Fruit fly (Drosophila melanogaster) whole organism, embryonic: Measurements from ENCODE around the gene Ms.

Experiments
- BtbVII ChIP-seq: fragments of 200-800 bp; sonication (Bioruptor generic); optimal IDR thresholded peaks from 3 replicates; lab custom pipeline; 2017; ENCODE audit warnings: missing biosample characterization, mild to moderate bottlenecking, missing genetic modification characterization
- CG1024 ChIP-seq: fragments of 200-800 bp; sonication (Bioruptor generic); IDR thresholded peaks from 2 replicates; pipeline ENCODE4 v1.3.6; 2022; ENCODE audit warnings: missing biosample characterization, missing genetic modification characterization
- CG10267 ChIP-seq: fragments of 200-800 bp; sonication (Bioruptor generic); optimal IDR thresholded peaks from 2 replicates; lab custom pipeline; 2018; ENCODE audit warnings: missing biosample characterization, mild to moderate bottlenecking, missing genetic modification characterization, moderate library complexity
- CG11560 ChIP-seq: fragments of 200-800 bp; sonication (Bioruptor generic); IDR thresholded peaks from 3 replicates; pipeline ENCODE4 v1.3.6; 2022; ENCODE audit warnings: missing biosample characterization, missing genetic modification characterization
- CG12219 ChIP-seq: fragments of 200-800 bp; sonication (Bioruptor generic); optimal IDR thresholded peaks from 3 replicates; lab custom pipeline; 2018; ENCODE audit warnings: missing biosample characterization, mild to moderate bottlenecking, missing genetic modification characterization
- CG15011 ChIP-seq: fragments of 200-800 bp; sonication (Bioruptor generic); optimal IDR thresholded peaks from 3 replicates; lab custom pipeline; 2018; ENCODE audit warnings: missing biosample characterization, mild to moderate bottlenecking, missing genetic modification characterization
- CG15073 ChIP-seq: fragments of 200-800 bp; sonication (Bioruptor generic); optimal IDR thresholded peaks from 2 replicates; lab custom pipeline; 2016; ENCODE audit warnings: missing biosample characterization, missing genetic modification characterization
- CG15601 ChIP-seq: fragments of 200-800 bp; sonication (Bioruptor generic); optimal IDR thresholded peaks from 3 replicates; lab custom pipeline; 2019; ENCODE audit warnings: missing biosample characterization, mild to moderate bottlenecking, missing genetic modification characterization, moderate library complexity
- CG16813 ChIP-seq: fragments of 200-800 bp; sonication (Bioruptor generic); IDR thresholded peaks from 3 replicates; pipeline ENCODE4 v1.3.6; 2022; ENCODE audit warnings: missing biosample characterization, missing genetic modification characterization; ENCODE audit not compliant: partially characterized antibody
- CG17802 ChIP-seq: fragments of 200-800 bp; sonication (Bioruptor generic); optimal IDR thresholded peaks from 2 replicates; lab custom pipeline; 2018; ENCODE audit warnings: missing biosample characterization, mild to moderate bottlenecking, missing genetic modification characterization, moderate library complexity
- CG1792 ChIP-seq: fragments of 200-800 bp; sonication (Bioruptor generic); optimal IDR thresholded peaks from 2 replicates; lab custom pipeline; 2016; ENCODE audit warnings: missing biosample characterization, missing genetic modification characterization
- CG18476 ChIP-seq: fragments of 200-800 bp; sonication (Bioruptor generic); optimal IDR thresholded peaks from 2 replicates; lab custom pipeline; 2016; ENCODE audit warnings: missing biosample characterization, mild to moderate bottlenecking, missing genetic modification characterization
- CG2678 ChIP-seq: fragments of 200-800 bp; sonication (Bioruptor generic); optimal IDR thresholded peaks from 3 replicates; lab custom pipeline; 2019; ENCODE audit warnings: missing biosample characterization, mild to moderate bottlenecking, missing genetic modification characterization, moderate library complexity
- CG4282 ChIP-seq: fragments of 200-800 bp; sonication (Bioruptor generic); optimal IDR thresholded peaks from 2 replicates; lab custom pipeline; 2016; ENCODE audit warnings: missing biosample characterization, missing genetic modification characterization
- CG7745 ChIP-seq: fragments of 200-800 bp; sonication (Bioruptor generic); optimal IDR thresholded peaks from 2 replicates; lab custom pipeline; 2018; ENCODE audit warnings: missing biosample characterization, mild to moderate bottlenecking, missing genetic modification characterization, moderate library complexity
- CG9609 ChIP-seq: fragments of 200-800 bp; sonication (Bioruptor generic); optimal IDR thresholded peaks from 3 replicates; lab custom pipeline; 2016; ENCODE audit warnings: missing biosample characterization, missing genetic modification characterization
- Camta ChIP-seq: fragments of 200-800 bp; sonication (Bioruptor generic); optimal IDR thresholded peaks from 2 replicates; lab custom pipeline; 2016; ENCODE audit warnings: missing biosample characterization, missing genetic modification characterization
- Dref ChIP-seq: fragments of 200-800 bp; sonication (Bioruptor generic); IDR thresholded peaks from 2 replicates; pipeline ENCODE4 v1.3.6; 2022; ENCODE audit warnings: missing biosample characterization, missing genetic modification characterization
- Fer2 ChIP-seq: fragments of 200-800 bp; sonication (Bioruptor generic); optimal IDR thresholded peaks from 2 replicates; lab custom pipeline; 2018; ENCODE audit warnings: missing biosample characterization, mild to moderate bottlenecking, missing genetic modification characterization, moderate library complexity
- Gsc ChIP-seq: fragments of 200-800 bp; sonication (Bioruptor generic); IDR thresholded peaks from 2 replicates; pipeline ENCODE4 v1.3.6; 2022; ENCODE audit warnings: missing biosample characterization, missing genetic modification characterization
- H2.0 ChIP-seq: fragments of 200-800 bp; sonication (Bioruptor generic); IDR thresholded peaks from 2 replicates; pipeline ENCODE4 v1.3.6; 2022; ENCODE audit warnings: missing biosample characterization, missing genetic modification characterization
- HHEX ChIP-seq: fragments of 200-800 bp; sonication (Bioruptor generic); optimal IDR thresholded peaks from 3 replicates; lab custom pipeline; 2017; ENCODE audit warnings: missing biosample characterization, mild to moderate bottlenecking, missing genetic modification characterization, missing genetic modification reagents
- Hey ChIP-seq: fragments of 200-800 bp; sonication (Bioruptor generic); optimal IDR thresholded peaks from 3 replicates; lab custom pipeline; 2018; ENCODE audit warnings: missing biosample characterization, mild to moderate bottlenecking, missing genetic modification characterization
- Mad ChIP-seq: fragments of 200-800 bp; sonication (Bioruptor generic); optimal IDR thresholded peaks from 2 replicates; lab custom pipeline; 2016; ENCODE audit warnings: missing biosample characterization, missing genetic modification characterization
- Nf-YA ChIP-seq: fragments of 200-800 bp; sonication (Bioruptor generic); IDR thresholded peaks from 2 replicates; pipeline ENCODE4 v1.3.6; 2022; ENCODE audit warnings: missing biosample characterization, missing genetic modification characterization
- Sin3A ChIP-seq: fragments of >200 bp; optimal IDR thresholded peaks from 2 replicates; lab custom pipeline; 2018
- Xbp1 ChIP-seq: fragments of 200-800 bp; sonication (Bioruptor generic); optimal IDR thresholded peaks from 3 replicates; lab custom pipeline; 2016; ENCODE audit warnings: missing biosample characterization, mild to moderate bottlenecking, missing genetic modification characterization
- cwo ChIP-seq: fragments of 200-800 bp; sonication (Bioruptor generic); optimal IDR thresholded peaks from 3 replicates; lab custom pipeline; 2017; ENCODE audit warnings: missing biosample characterization, missing genetic modification characterization, mild to moderate bottlenecking, moderate library complexity, missing genetic modification reagents
- eve ChIP-seq, 2 experiments: fragments of >200 bp; optimal IDR thresholded peaks; 2 replicates each; lab custom pipeline; 2017; ENCODE audit warnings: missing biosample characterization in 2 of 2, missing genetic modification characterization in 2 of 2
- fu2 ChIP-seq: fragments of 200-800 bp; sonication (Bioruptor generic); optimal IDR thresholded peaks from 2 replicates; lab custom pipeline; 2016; ENCODE audit warnings: missing biosample characterization, missing genetic modification characterization
- gcm ChIP-seq: fragments of 200-800 bp; sonication (Bioruptor generic); optimal IDR thresholded peaks from 2 replicates; lab custom pipeline; 2019; ENCODE audit warnings: missing biosample characterization, mild to moderate bottlenecking, missing genetic modification characterization, moderate library complexity
- gt ChIP-seq: fragments of 200-800 bp; sonication (Bioruptor generic); IDR thresholded peaks from 2 replicates; pipeline ENCODE4 v1.3.6; 2022; ENCODE audit warnings: missing biosample characterization, missing genetic modification characterization
- ham ChIP-seq: fragments of 200-800 bp; sonication (Bioruptor generic); IDR thresholded peaks from 2 replicates; pipeline ENCODE4 v1.3.6; 2022; ENCODE audit warnings: missing biosample characterization, missing genetic modification characterization
- jing ChIP-seq: fragments of 200-800 bp; sonication (Bioruptor generic); optimal IDR thresholded peaks from 2 replicates; lab custom pipeline; 2018; ENCODE audit warnings: missing biosample characterization, mild to moderate bottlenecking, missing genetic modification characterization
- ken ChIP-seq: fragments of 200-800 bp; sonication (Bioruptor generic); IDR thresholded peaks from 3 replicates; pipeline ENCODE4 v1.3.6; 2022; ENCODE audit warnings: missing biosample characterization, missing genetic modification characterization
- lab ChIP-seq: fragments of 200-800 bp; sonication (Bioruptor generic); optimal IDR thresholded peaks from 3 replicates; lab custom pipeline; 2017; ENCODE audit warnings: missing biosample characterization, missing genetic modification characterization, mild to moderate bottlenecking, moderate library complexity, missing genetic modification reagents
- nau ChIP-seq: fragments of 200-800 bp; sonication (Bioruptor generic); optimal IDR thresholded peaks from 3 replicates; lab custom pipeline; 2017; ENCODE audit warnings: missing biosample characterization, mild to moderate bottlenecking, missing genetic modification characterization, missing genetic modification reagents
- oc ChIP-seq: fragments of 200-800 bp; sonication (Bioruptor generic); optimal IDR thresholded peaks from 2 replicates; lab custom pipeline; 2018; ENCODE audit warnings: missing biosample characterization, mild to moderate bottlenecking, missing genetic modification characterization, moderate library complexity
- pros ChIP-seq: fragments of 200-800 bp; sonication (Bioruptor generic); optimal IDR thresholded peaks from 3 replicates; lab custom pipeline; 2019; ENCODE audit warnings: missing biosample characterization, mild to moderate bottlenecking, missing genetic modification characterization, moderate library complexity
- seq ChIP-seq: fragments of 200-800 bp; sonication (Bioruptor generic); IDR thresholded peaks from 2 replicates; pipeline ENCODE4 v1.3.6; 2022; ENCODE audit warnings: missing biosample characterization, missing genetic modification characterization
- tgo ChIP-seq: fragments of 200-800 bp; sonication (Bioruptor generic); IDR thresholded peaks from 3 replicates; pipeline ENCODE4 v1.3.6; 2022; ENCODE audit warnings: missing biosample characterization, missing genetic modification characterization
- yki ChIP-seq: fragments of >200 bp; optimal IDR thresholded peaks from 3 replicates; lab custom pipeline; 2018
- zfh2 ChIP-seq: fragments of 200-800 bp; sonication (Bioruptor generic); optimal IDR thresholded peaks from 2 replicates; lab custom pipeline; 2016; ENCODE audit warnings: missing biosample characterization, missing genetic modification characterization

Gene Ms

dm6 chr3R:24348420-24349190 lies 7.3 kb downstream of the Ms start, which contains the start of the genes CG5746 and CG6454 (continued):
- TF ChIP-seq cwo (GFP tag; lab: Kevin White, UChicago) (no peak), CG1792 (GFP tag; lab: Kevin White, UChicago) (peak; percentile 12), CG15073 (GFP tag; lab: Kevin White, UChicago) (no peak), Dref (GFP tag; lab: Robert Waterston, UW) (no peak), jing (GFP tag; lab: Kevin White, UChicago) (peak; percentile 6), CG15011 (no peak), CG12219 (GFP tag; lab: Kevin White, UChicago) (no peak), oc (tag; lab: Kevin White, UChicago) (no peak), yki (no peak), eve (GFP tag; optimal IDR thresholded peaks at IDR 0.05; lab: Kevin White, UChicago) (no peak), CG7745 (no peak), CG2678 (tag; lab: Kevin White, UChicago) (no peak), Gsc (GFP tag; lab: Robert Waterston, UW) (no peak), Xbp1 (GFP tag; lab: Kevin White, UChicago) (peak; percentile 68), CG4282 (GFP tag; lab: Kevin White, UChicago) (no peak), Mad (GFP tag; lab: Kevin White, UChicago) (peak; percentile 60), Hey (tag; lab: Kevin White, UChicago) (no peak), Fer2 (tag; lab: Kevin White, UChicago) (no peak), H2.0 (GFP tag; lab: Robert Waterston, UW) (0 out of 2 replicates have a peak, but pooled peaks have one; percentile 43), nau (no peak), CG16813 (GFP tag; lab: Robert Waterston, UW) (no peak), fu2 (GFP tag; lab: Kevin White, UChicago) (peak; percentile 58), Nf-YA (GFP tag; lab: Robert Waterston, UW) (no peak), CG17802 (tag; lab: Kevin White, UChicago) (peak; percentile 11), CG9609 (GFP tag; lab: Kevin White, UChicago) (peak; percentile 73), Sin3A (lab: Kevin White, UChicago) (peak; percentile 68), BtbVII (no peak), ken (GFP tag; lab: Robert Waterston, UW) (no peak), CG15601 (tag; lab: Kevin White, UChicago) (no peak), tgo (peak; percentile 41; the same call in 1 of the 3 replicates), ham (GFP tag; lab: Robert Waterston, UW) (no peak), seq (GFP tag; lab: Robert Waterston, UW) (no peak), CG1024 (GFP tag; lab: Robert Waterston, UW) (no peak), CG11560 (tag; lab: Robert Waterston, UW) (no peak), CG18476 (GFP tag; lab: Kevin White, UChicago) (peak; percentile 41), Camta (peak; percentile 18), CG10267 (tag; lab: Kevin White, UChicago) (peak; percentile 72), gt (GFP tag; lab: Robert Waterston, UW) (no peak), pros (GFP tag; lab: Kevin White, UChicago) (no peak), zfh2 (GFP tag; lab: Kevin White, UChicago) (peak; percentile 78), lab (no peak), HHEX (GFP tag; lab: Kevin White, UChicago) (no peak), gcm (GFP tag; lab: Kevin White, UChicago) (no peak)
